Worm (Caenorhabditis elegans) whole organism, dauer: ENCODE results near the gene F53B3.5.
"Not testable (repeated sequence)": the region's sequence is repeated elsewhere in the genome, so short reads cannot be mapped to it uniquely, and the experiment has no call there.

ENCODE experiments used
- unc-62 ChIP-seq: sonication (generic microtip); optimal IDR thresholded peaks from 2 replicates; lab custom pipeline; 2017; ENCODE audit warnings: missing biosample characterization, missing genetic modification reagents, missing genetic modification characterization

Gene F53B3.5

DNA sequence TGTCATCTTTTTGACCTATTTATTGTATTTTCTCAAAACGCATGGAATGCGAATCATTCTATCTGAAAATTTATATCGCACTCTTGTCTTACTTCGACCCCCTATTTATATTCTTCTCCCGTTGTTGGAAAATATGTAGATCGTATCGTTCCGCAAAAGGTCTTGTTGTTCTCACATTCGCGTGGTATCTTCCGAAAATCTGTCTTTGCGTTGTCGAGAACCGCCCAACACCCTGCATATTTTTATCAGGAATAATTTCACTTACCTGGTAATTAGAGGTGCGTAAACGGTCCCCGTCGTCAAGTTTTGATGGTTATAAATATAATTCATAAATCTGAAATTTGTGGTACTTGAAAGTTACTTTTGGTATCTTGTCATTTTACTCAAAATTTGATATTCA, 23.5 kb upstream of the F53B3.5 start:
- TF ChIP-seq unc-62 (GFP tag; lab: Kevin White, UChicago), result no peak

ce11 chrX:2900897-2901496, 21.6 kb upstream of the F53B3.5 start:
- TF ChIP-seq unc-62 (GFP tag; lab: Kevin White, UChicago), result no peak

ce11 chrX:2898256-2898655, 18.9 kb upstream of the F53B3.5 start, which contains the start of gene F52B10.3:
Gene F52B10.3, minus strand, starts transcription at chrX:2898356.
- no peak for TF ChIP-seq unc-62 (GFP tag; lab: Kevin White, UChicago)

DNA sequence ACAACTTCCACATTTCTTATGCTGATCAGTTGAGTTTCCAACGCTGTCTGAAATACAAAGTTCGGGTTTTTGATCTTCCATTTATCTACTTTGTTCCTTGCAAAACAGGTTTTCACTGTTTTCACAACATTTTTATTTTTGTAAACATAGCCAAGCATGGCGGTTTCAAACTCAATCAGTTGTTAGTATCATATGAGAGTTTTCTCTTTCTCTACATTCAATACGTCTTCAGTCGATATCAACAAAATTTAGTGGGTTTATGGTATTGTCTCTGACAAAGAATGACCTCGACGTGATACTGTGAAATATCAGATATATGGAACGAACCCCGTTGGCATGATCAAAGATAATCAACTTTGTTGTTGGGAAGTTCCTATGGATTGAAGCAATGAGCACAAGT, 16.3 kb upstream of the F53B3.5 start:
- no peak for TF ChIP-seq unc-62 (GFP tag; lab: Kevin White, UChicago)

DNA sequence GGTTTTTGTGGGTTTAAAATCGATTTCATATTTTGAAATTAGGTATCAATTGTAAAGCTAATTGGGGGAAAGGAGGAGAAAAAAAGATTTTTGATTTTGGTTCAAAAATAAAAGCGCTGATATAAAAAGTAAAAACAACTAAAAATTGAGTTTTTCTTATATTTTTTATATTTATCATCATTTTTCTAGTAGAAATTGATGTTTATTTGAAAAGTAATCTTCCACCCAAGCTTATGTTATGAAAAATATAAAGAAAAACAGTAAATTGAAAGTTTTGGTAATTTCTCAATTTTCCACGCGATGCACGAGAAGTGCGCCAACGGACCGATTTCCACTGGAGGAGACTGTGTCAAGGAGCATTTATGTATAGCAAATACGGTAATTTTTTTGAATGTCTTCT, 14.9 kb upstream of the F53B3.5 start, which contains the start of gene B0410.1:
B0410.1 (plus strand) TSS at position 301 of the 400 bp plus-strand sequence.
- not testable (repeated sequence) for TF ChIP-seq unc-62 (GFP tag; lab: Kevin White, UChicago)

ce11 chrX:2893026-2893662, 13.8 kb upstream of the F53B3.5 start:
- TF ChIP-seq unc-62 (GFP tag; lab: Kevin White, UChicago), result no peak

DNA sequence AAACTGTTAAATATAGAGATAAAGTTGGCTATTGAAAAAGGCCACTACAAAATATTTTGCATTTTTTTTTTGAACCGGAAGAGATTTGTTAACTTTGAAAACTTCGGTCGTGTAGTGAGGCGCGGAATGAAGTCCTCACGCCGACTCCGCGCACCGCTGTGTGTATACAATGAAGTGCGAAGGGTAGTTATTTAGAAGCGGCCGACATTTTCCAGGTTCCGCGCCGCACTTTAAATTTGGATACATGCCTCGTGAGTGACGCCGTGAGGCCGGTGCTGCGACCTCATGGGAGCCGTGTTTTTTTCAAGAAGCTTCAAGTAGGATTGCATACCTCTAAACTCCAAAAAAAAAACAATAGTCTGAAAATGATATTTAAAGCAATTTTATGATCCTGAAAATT, 12.5 kb upstream of the F53B3.5 start:
- TF ChIP-seq unc-62 (GFP tag; lab: Kevin White, UChicago), result no peak

DNA sequence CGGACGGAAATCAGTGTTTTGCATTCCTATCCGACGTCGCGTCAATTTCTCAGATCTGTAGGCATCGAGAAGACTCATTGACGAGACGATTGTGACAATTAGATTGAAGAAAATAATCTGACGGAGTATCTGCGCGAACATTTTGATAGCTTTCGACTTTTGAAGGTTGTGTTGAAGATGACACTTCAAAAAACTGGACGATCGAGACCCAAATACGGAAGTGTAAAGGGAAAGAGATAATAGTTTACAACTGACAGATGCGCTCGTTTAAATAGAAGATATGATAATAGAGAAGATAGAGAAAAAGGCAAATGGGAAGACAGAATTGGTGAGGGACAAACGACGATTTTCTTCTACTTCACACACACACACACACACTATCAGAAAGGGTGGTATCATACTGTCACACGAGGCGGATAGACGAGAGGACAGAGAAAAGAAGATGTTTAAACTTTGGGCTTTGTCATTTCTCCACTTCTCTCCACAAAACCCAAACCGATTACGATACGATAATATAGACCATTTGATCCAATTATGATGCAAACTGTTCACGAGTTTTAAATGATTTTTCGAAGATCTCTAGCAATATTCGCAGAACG, 11.9 kb upstream of the F53B3.5 start, which contains the start of gene B0410.3:
B0410.3 (minus strand) TSS at position 351 of the 599 bp plus-strand sequence.
- no peak for TF ChIP-seq unc-62 (GFP tag; lab: Kevin White, UChicago)

ce11 chrX:2890041-2890650, 10.8 kb upstream of the F53B3.5 start:
- no peak for TF ChIP-seq unc-62 (GFP tag; lab: Kevin White, UChicago)

- no peak for TF ChIP-seq unc-62 (GFP tag; lab: Kevin White, UChicago)
Measured at ce11 chrX:2885318-2885908, 6.0 kb upstream of the F53B3.5 start, which contains the start of gene vang-1. Gene vang-1, plus strand, starts transcription at chrX:2885858.

- TF ChIP-seq unc-62 (GFP tag; lab: Kevin White, UChicago), result no peak
Measured at ce11 chrX:2877433-2877832, 1.9 kb downstream of the F53B3.5 start.

DNA sequence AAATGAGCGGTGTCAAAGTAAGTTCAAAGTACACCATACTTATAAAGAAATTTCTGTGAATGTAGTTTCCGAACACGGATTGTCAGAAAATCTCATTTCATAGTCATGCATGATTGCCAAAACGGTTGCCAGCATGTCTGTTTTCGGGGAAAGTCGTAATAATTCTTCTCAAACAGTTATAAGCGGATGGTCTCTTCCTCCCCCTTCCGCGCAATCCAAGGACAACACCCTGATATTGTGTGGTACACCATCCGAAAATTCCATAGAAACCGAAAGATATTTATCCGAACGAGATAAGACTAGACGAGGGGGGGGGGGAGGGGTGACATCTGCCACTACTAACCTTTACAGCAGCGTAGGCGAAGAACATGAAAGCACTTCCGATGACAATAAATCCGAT, 4.8 kb downstream of the F53B3.5 start:
- TF ChIP-seq unc-62 (GFP tag; lab: Kevin White, UChicago), result no peak

DNA sequence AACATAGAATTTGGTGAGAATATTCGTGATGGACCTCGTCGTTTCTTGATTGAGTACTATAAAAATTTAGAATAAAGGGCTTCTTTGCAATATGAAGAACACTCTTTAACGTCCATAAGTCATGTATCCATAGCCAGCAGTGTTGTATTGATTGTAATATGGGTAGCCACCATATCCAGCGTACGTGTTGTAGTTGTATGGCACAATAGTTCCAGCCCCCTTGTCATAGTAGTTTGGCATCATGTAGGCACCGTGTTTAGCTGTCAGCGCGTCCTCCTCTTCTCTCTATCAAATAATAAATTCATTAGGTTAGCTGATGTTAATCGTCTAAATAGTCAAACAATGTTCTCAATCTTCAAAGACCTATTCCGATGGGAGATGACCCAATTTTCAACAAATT, 6.1 kb downstream of the F53B3.5 start:
- no peak for TF ChIP-seq unc-62 (GFP tag; lab: Kevin White, UChicago)

ce11 chrX:2871037-2871436, 8.3 kb downstream of the F53B3.5 start, which contains the start of gene F53B3.3:
Gene F53B3.3, minus strand, starts transcription at chrX:2871137.
- TF ChIP-seq unc-62 (GFP tag; lab: Kevin White, UChicago), result no peak

ce11 chrX:2865591-2866217, 13.7 kb downstream of the F53B3.5 start:
- TF ChIP-seq unc-62 (GFP tag; lab: Kevin White, UChicago), result no peak
